Worm (Caenorhabditis elegans) whole organism, midembryonic: ENCODE measurements around the gene M163.22.

Experiments
- T22C8.4 ChIP-seq: fragments of 200-800 bp; sonication (Bioruptor generic); IDR thresholded peaks from 2 replicates; pipeline ENCODE4 v1.3.6; 2022; ENCODE audit warnings: missing genetic modification characterization, missing compliant biosample characterization
- cog-1 ChIP-seq: sonication (generic microtip); optimal IDR thresholded peaks from 2 replicates; lab custom pipeline; 2016; ENCODE audit warnings: missing genetic modification characterization, missing compliant biosample characterization
- flt-1 ChIP-seq: fragments of 200-800 bp; sonication (Bioruptor generic); IDR thresholded peaks from 2 replicates; pipeline ENCODE4 v1.3.6; 2022; ENCODE audit warnings: missing genetic modification characterization, missing compliant biosample characterization
- klf-2 ChIP-seq: fragments of 200-800 bp; sonication (Bioruptor generic); conservative IDR thresholded peaks from 2 replicates; pipeline ENCODE4 v1.3.6; 2022; ENCODE audit warnings: missing genetic modification reagents, missing genetic modification characterization, missing compliant biosample characterization
- med-1 ChIP-seq: sonication (generic microtip); optimal IDR thresholded peaks from 2 replicates; lab custom pipeline; 2017; ENCODE audit warnings: missing genetic modification characterization, mild to moderate bottlenecking, missing compliant biosample characterization, antibody characterized with exemption, missing genetic modification reagents; ENCODE audit not compliant: insufficient read depth
- ref-1 ChIP-seq: fragments of 200-800 bp; sonication (Bioruptor generic); conservative IDR thresholded peaks from 2 replicates; pipeline ENCODE4 v1.3.6; 2022; ENCODE audit warnings: missing genetic modification reagents, missing genetic modification characterization, missing compliant biosample characterization
- tab-1 ChIP-seq: fragments of 200-800 bp; sonication (Bioruptor generic); IDR thresholded peaks from 2 replicates; pipeline ENCODE4 v1.3.6; 2022; ENCODE audit warnings: missing genetic modification characterization, missing compliant biosample characterization
- ztf-23 ChIP-seq: fragments of 200-800 bp; sonication (Bioruptor generic); IDR thresholded peaks from 2 replicates; pipeline ENCODE4 v1.3.6; 2022; ENCODE audit warnings: missing genetic modification reagents, missing genetic modification characterization, missing compliant biosample characterization
- ztf-29 ChIP-seq: fragments of 200-800 bp; sonication (Bioruptor generic); IDR thresholded peaks from 2 replicates; pipeline ENCODE4 v1.3.6; 2022; ENCODE audit warnings: missing genetic modification reagents, missing genetic modification characterization, missing compliant biosample characterization

Gene M163.22

DNA sequence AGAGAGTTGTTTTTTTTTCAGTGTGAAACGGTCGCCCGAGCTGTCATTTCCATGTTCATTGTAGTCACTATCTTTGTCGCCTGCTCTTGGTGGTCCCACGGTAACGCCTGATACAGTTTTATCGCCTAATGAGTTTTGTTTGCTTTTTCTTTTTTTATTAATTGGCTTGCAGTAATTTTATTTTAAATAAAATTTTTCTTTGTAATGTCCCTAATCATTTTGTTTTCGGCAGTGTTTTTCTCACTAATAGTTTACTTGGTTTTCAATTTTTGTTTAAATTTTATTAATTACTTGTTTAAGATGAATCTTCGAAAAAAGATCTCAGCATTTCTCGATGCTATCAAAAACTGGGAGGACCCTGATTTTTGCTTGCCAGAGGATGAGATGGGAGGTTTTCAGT lies at the start of gene M163.22:
Gene M163.22 (plus strand): TSS at position 301 of the 400 bp plus-strand sequence.
- TF ChIP-seq cog-1 (tag; lab: Kevin White, UChicago) (no peak), klf-2 (GFP tag; lab: Robert Waterston, UW) (no peak), T22C8.4 (GFP tag; lab: Robert Waterston, UW) (no peak), ztf-29 (no peak), ztf-23 (GFP tag; lab: Robert Waterston, UW) (no peak), ref-1 (no peak), tab-1 (GFP tag; lab: Robert Waterston, UW) (no peak), med-1 (GFP tag; lab: Kevin White, UChicago) (no peak), flt-1 (GFP tag; lab: Robert Waterston, UW) (no peak)

DNA sequence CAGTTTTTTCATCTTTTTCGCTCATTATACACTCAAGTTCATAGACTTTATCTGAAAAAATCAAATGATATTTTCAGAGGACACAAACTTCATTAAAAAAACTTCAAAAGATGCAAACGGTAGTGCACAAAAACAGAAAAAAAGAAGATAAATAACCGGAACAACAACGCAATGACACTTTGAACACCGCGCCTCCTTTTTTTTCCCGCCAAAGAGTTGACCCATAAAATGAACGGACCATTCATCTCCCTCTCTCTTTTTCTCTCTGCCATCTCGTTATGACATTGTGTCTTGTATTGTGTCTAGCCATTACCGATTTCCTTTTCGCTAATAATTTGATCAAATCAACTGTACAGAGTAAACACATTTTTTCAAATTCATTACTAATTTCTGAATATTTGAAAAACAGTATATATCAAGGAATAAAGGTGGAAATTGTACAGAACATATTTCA lies 44.1 kb upstream of the M163.22 start, which contains the start of gene F23D12.2:
Gene F23D12.2 (minus strand): TSS at position 51 of the 454 bp plus-strand sequence.
- TF ChIP-seq ztf-23 (GFP tag; lab: Robert Waterston, UW) (no peak), cog-1 (tag; lab: Kevin White, UChicago) (no peak)

DNA sequence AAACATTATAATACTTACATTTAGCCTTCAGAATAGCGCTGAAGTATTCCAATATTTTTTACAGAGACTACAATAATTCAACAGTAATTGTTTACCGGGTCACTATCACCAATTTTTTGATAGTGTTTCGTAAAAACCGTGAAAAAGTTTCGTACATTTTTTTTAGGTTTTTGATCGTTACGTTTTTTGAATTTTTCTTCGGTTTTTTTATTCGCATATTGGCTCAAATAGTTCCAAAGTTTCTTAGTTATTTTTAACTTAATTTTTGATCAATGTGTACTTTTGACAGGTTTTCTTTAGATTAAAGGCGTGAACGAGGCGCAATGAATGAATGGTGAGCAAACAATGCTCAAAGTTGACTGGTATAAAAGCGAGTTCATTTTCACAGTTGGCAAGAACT lies 42.6 kb upstream of the M163.22 start, which contains the start of gene fipr-3:
Gene fipr-3 (plus strand): TSS at position 301 of the 400 bp plus-strand sequence.
- TF ChIP-seq ztf-29: no peak
- no peak for TF ChIP-seq tab-1 (GFP tag; lab: Robert Waterston, UW)
- no peak for TF ChIP-seq flt-1 (GFP tag; lab: Robert Waterston, UW)
- no peak for TF ChIP-seq T22C8.4 (GFP tag; lab: Robert Waterston, UW)
- TF ChIP-seq ref-1: no peak
- no peak for TF ChIP-seq cog-1 (tag; lab: Kevin White, UChicago)
- TF ChIP-seq klf-2 (GFP tag; lab: Robert Waterston, UW): no peak
- no peak for TF ChIP-seq med-1 (GFP tag; lab: Kevin White, UChicago)
- no peak for TF ChIP-seq ztf-23 (GFP tag; lab: Robert Waterston, UW)

DNA sequence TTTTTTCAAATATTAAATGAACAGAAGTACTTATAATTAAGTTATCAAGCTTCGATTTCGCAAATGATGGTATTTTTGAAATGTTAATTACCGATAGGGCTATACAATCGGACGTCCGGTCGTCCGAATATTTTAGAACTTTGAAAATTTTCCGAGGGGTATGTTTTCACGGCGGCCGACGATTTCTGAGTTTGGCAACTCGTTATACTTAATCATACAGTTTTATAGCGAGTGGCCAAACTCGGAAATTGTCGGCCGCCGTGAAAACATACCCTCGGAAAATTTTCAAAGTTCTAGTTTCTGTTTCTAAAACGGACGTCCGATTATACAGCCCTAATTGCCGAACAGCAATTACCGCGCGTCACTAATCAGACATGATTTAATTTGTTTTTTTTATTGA lies 41.5 kb upstream of the M163.22 start:
- TF ChIP-seq flt-1 (GFP tag; lab: Robert Waterston, UW) (no peak), tab-1 (GFP tag; lab: Robert Waterston, UW) (no peak), cog-1 (tag; lab: Kevin White, UChicago) (no peak), ztf-23 (GFP tag; lab: Robert Waterston, UW) (no peak), klf-2 (GFP tag; lab: Robert Waterston, UW) (no peak), ztf-29 (no peak), T22C8.4 (GFP tag; lab: Robert Waterston, UW) (no peak)

- no peak for TF ChIP-seq ztf-23 (GFP tag; lab: Robert Waterston, UW)
- no peak for TF ChIP-seq cog-1 (tag; lab: Kevin White, UChicago)
- TF ChIP-seq klf-2 (GFP tag; lab: Robert Waterston, UW): no peak
- TF ChIP-seq tab-1 (GFP tag; lab: Robert Waterston, UW): no peak
- TF ChIP-seq T22C8.4 (GFP tag; lab: Robert Waterston, UW): no peak
- TF ChIP-seq med-1 (GFP tag; lab: Kevin White, UChicago): no peak
- TF ChIP-seq ref-1: no peak
Observed at ce11 chrX:14424673-14425072, 41.0 kb upstream of the M163.22 start, which contains the start of gene F23D12.11. TSS of gene F23D12.11 (minus strand) at chrX:14424751.

ce11 chrX:14428052-14428451 lies 37.6 kb upstream of the M163.22 start, which contains the start of gene F23D12.1:
TSS of gene F23D12.1 (minus strand) at chrX:14428152.
- TF ChIP-seq cog-1 (tag; lab: Kevin White, UChicago): no peak
- TF ChIP-seq med-1 (GFP tag; lab: Kevin White, UChicago): no peak

- no peak for TF ChIP-seq ztf-23 (GFP tag; lab: Robert Waterston, UW)
- TF ChIP-seq tab-1 (GFP tag; lab: Robert Waterston, UW): no peak
- TF ChIP-seq ref-1: no peak
- TF ChIP-seq flt-1 (GFP tag; lab: Robert Waterston, UW): no peak
- TF ChIP-seq cog-1 (tag; lab: Kevin White, UChicago): no peak
Observed at ce11 chrX:14430436-14430835, 35.3 kb upstream of the M163.22 start.

DNA sequence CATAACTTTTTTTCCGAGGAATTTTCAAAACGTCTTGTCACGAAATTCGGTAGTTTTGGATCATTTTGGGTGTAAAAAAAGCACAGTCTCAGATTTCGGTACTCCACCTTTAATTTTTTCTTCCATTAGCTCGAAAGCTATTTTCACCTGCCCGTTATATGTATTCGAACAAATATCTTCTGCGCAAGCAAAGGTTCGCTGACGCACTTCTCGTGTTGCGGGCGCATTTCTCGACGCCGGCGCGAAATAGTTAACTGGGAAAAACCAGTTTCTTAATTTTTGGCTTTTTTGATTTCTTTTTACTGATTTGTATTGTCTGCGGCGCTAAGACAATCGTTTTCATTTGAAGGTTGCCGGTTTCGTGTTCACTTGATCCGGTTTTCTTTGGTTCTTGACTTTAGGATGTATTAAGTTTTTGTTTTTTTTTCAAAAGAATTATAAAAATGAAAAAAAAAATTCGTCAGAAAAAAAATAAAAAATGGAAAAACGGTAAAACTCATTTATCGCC lies 30.0 kb upstream of the M163.22 start:
- TF ChIP-seq med-1 (GFP tag; lab: Kevin White, UChicago) (no peak), ref-1 (no peak), klf-2 (GFP tag; lab: Robert Waterston, UW) (no peak), flt-1 (GFP tag; lab: Robert Waterston, UW) (no peak), tab-1 (GFP tag; lab: Robert Waterston, UW) (no peak), cog-1 (tag; lab: Kevin White, UChicago) (no peak), ztf-29 (no peak), ztf-23 (GFP tag; lab: Robert Waterston, UW) (no peak), T22C8.4 (GFP tag; lab: Robert Waterston, UW) (no peak)

DNA sequence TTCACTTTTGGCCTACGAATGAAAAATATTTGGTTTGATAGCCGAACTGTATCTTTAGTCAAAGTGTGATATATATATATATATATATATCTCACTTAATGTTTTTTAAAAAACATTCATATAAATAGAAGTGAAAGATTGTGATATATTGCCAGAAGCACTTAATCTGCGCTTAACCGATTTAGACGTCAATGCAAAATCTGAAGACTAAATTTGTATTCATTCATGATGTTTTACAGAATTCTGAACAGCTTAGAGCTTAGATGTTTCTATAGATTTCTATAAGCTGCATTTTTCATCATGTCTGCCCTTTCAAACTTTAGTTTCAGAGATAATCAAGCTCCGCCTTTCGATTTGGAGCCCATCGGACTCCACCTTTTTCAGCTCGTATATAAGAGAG lies 23.4 kb upstream of the M163.22 start, which contains the start of gene F23D12.3:
Gene F23D12.3 (plus strand): TSS at position 301 of the 400 bp plus-strand sequence.
- TF ChIP-seq T22C8.4 (GFP tag; lab: Robert Waterston, UW): no peak
- no peak for TF ChIP-seq ref-1
- no peak for TF ChIP-seq ztf-29
- no peak for TF ChIP-seq med-1 (GFP tag; lab: Kevin White, UChicago)
- no peak for TF ChIP-seq tab-1 (GFP tag; lab: Robert Waterston, UW)
- TF ChIP-seq flt-1 (GFP tag; lab: Robert Waterston, UW): no peak
- TF ChIP-seq cog-1 (tag; lab: Kevin White, UChicago): no peak
- TF ChIP-seq klf-2 (GFP tag; lab: Robert Waterston, UW): no peak
- TF ChIP-seq ztf-23 (GFP tag; lab: Robert Waterston, UW): no peak

DNA sequence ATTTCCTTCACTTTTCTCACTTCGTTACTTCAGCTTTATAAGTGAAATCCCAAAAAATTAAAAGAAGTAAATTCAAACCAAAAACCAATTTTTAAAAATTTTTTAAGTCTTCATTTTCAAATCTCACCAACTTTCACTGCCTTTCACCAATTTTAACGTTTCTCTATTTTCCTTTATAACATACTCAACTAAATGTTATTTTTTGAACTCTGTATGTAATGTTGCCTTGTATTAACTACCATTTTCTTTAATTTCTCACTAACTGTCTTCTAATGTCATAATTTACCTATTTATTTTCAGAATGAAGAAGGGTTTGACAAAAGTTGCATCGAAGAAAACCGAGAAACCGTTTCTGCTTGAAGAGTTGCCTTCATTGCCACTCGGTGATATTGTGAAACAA lies 21.0 kb upstream of the M163.22 start, which contains the start of gene F23D12.4:
Gene F23D12.4 (plus strand): TSS at position 301 of the 400 bp plus-strand sequence.
- TF ChIP-seq flt-1 (GFP tag; lab: Robert Waterston, UW) (no peak), ztf-29 (no peak), med-1 (GFP tag; lab: Kevin White, UChicago) (no peak), tab-1 (GFP tag; lab: Robert Waterston, UW) (no peak), ref-1 (no peak), cog-1 (tag; lab: Kevin White, UChicago) (no peak), T22C8.4 (GFP tag; lab: Robert Waterston, UW) (no peak), ztf-23 (GFP tag; lab: Robert Waterston, UW) (no peak), klf-2 (GFP tag; lab: Robert Waterston, UW) (no peak)
